Worm (Caenorhabditis elegans) whole organism, midembryonic: ENCODE data around the gene sru-24.

Experiments used
- T22C8.4 ChIP-seq: fragments of 200-800 bp; sonication (Bioruptor generic); IDR thresholded peaks from 2 replicates; pipeline ENCODE4 v1.3.6; 2022; ENCODE audit warnings: missing genetic modification characterization, missing compliant biosample characterization
- cog-1 ChIP-seq: sonication (generic microtip); optimal IDR thresholded peaks from 2 replicates; lab custom pipeline; 2016; ENCODE audit warnings: missing genetic modification characterization, missing compliant biosample characterization
- flt-1 ChIP-seq: fragments of 200-800 bp; sonication (Bioruptor generic); IDR thresholded peaks from 2 replicates; pipeline ENCODE4 v1.3.6; 2022; ENCODE audit warnings: missing genetic modification characterization, missing compliant biosample characterization
- klf-2 ChIP-seq: fragments of 200-800 bp; sonication (Bioruptor generic); conservative IDR thresholded peaks from 2 replicates; pipeline ENCODE4 v1.3.6; 2022; ENCODE audit warnings: missing genetic modification reagents, missing genetic modification characterization, missing compliant biosample characterization
- med-1 ChIP-seq: sonication (generic microtip); optimal IDR thresholded peaks from 2 replicates; lab custom pipeline; 2017; ENCODE audit warnings: missing genetic modification characterization, mild to moderate bottlenecking, missing compliant biosample characterization, antibody characterized with exemption, missing genetic modification reagents; ENCODE audit not compliant: insufficient read depth
- ref-1 ChIP-seq: fragments of 200-800 bp; sonication (Bioruptor generic); conservative IDR thresholded peaks from 2 replicates; pipeline ENCODE4 v1.3.6; 2022; ENCODE audit warnings: missing genetic modification reagents, missing genetic modification characterization, missing compliant biosample characterization
- tab-1 ChIP-seq: fragments of 200-800 bp; sonication (Bioruptor generic); IDR thresholded peaks from 2 replicates; pipeline ENCODE4 v1.3.6; 2022; ENCODE audit warnings: missing genetic modification characterization, missing compliant biosample characterization
- ztf-23 ChIP-seq: fragments of 200-800 bp; sonication (Bioruptor generic); IDR thresholded peaks from 2 replicates; pipeline ENCODE4 v1.3.6; 2022; ENCODE audit warnings: missing genetic modification reagents, missing genetic modification characterization, missing compliant biosample characterization
- ztf-29 ChIP-seq: fragments of 200-800 bp; sonication (Bioruptor generic); IDR thresholded peaks from 2 replicates; pipeline ENCODE4 v1.3.6; 2022; ENCODE audit warnings: missing genetic modification reagents, missing genetic modification characterization, missing compliant biosample characterization

sru-24 gene

DNA sequence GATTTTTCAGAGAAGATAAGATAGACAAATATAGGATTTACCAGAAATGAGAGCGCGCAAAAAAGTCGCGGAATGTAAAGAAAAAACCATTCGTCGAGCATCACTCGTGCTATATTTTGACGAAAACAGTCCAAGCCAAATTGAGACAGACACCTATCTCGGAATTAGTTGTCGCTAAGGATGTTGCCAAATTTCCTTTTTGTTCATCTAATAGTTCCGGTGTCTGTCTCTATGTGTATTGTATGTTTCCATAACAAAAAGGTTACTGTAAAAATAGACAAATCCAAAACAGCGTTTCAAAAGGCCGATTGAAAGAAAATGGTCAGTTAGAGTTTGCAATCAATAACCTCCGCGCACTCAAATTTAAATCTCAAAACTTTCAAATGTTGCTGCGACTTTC is 23.4 kb upstream of the sru-24 start, which contains the start of gene srj-53:
Gene srj-53, minus strand, starts transcription at position 101 of the 400 bp plus-strand sequence.
- TF ChIP-seq cog-1 = no peak
- no peak for TF ChIP-seq med-1

DNA sequence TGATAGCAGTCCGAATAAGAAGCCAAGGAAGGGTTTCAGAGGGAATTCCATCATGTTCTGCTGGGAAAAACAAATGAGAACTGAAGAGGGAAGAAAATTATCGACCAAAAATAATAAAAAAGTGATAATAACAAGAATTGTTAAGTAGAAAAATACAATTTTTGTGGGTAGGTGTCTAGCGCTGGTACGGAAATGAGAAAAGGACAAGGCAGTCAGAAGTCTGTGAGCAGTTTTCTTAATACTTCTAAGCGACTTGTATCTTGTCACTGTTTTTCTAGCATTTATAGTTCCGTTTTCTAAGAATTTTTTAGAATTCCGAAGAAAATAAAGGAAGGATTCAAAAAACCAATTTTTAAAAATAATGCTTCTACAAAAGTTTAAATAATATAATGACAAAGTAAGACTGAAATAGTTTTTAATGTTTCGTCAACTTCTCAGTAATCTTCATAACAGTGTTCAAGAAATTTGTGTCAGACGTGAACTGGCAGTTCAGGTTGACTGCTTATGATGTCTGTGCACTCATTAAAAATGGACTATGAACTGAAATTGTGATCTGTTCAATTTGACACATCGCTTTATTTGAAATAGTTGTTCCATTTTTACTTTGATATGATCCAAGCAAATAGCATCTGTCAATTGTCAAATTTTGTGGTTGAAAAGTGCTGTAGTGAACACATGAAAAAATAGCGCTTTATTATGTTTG is 21.6 kb upstream of the sru-24 start, which contains the start of gene srx-4:
Gene srx-4, minus strand, starts transcription at position 51 of the 703 bp plus-strand sequence.
- no peak for TF ChIP-seq ref-1 (GFP tag; lab: Robert Waterston, UW)

DNA sequence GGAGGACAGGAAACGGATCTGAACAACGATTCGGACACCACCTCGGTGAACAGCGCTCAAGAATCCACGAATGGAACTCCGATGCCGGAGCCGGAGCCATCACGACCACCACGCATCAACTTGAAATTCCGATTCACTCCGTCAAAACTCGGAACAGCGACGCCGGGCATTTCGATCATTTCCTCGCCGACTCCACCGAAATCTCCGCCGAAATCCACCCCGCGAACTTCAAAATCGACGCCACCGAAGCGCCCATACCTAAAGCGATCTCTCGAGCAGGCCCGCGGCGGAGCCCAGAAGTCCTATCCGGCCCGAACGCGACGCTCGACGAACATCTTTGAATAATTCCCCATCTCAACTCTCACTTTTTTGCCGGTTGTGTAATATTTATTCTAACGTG is 18.3 kb upstream of the sru-24 start:
- TF ChIP-seq med-1 = no peak
- TF ChIP-seq ztf-29 = no peak
- TF ChIP-seq ref-1 (GFP tag; lab: Robert Waterston, UW) = no peak
- no peak for TF ChIP-seq T22C8.4 (GFP tag; lab: Robert Waterston, UW)
- no peak for TF ChIP-seq klf-2 (GFP tag; lab: Robert Waterston, UW)
- no peak for TF ChIP-seq cog-1
- TF ChIP-seq ztf-23 (GFP tag; lab: Robert Waterston, UW) = no peak
- no peak for TF ChIP-seq tab-1 (GFP tag; lab: Robert Waterston, UW)
- no peak for TF ChIP-seq flt-1 (GFP tag; lab: Robert Waterston, UW)

DNA sequence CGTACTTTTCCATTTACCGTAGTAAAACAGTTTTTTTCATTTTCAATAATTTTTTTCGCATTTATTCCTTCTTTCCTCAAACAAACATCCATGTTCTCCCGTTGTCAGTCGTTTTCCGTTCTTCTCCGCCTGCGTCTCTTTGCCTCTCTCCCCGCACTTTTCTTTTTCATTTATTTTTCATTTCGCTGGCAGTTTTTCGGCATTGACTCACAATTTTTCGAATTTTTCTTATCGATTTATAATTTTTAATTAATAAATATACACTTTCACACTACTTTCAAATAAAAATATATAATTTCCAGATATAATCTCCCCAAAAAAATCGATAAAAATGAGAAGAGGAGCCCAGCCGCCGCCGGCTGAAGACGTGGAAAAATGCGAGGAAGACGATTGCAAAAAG is 16.1 kb upstream of the sru-24 start, which contains the start of gene H25P19.1:
Gene H25P19.1, plus strand, starts transcription at position 301 of the 400 bp plus-strand sequence.
- TF ChIP-seq med-1 (no peak), T22C8.4 (GFP tag; lab: Robert Waterston, UW) (no peak), cog-1 (no peak), tab-1 (GFP tag; lab: Robert Waterston, UW) (no peak)

DNA sequence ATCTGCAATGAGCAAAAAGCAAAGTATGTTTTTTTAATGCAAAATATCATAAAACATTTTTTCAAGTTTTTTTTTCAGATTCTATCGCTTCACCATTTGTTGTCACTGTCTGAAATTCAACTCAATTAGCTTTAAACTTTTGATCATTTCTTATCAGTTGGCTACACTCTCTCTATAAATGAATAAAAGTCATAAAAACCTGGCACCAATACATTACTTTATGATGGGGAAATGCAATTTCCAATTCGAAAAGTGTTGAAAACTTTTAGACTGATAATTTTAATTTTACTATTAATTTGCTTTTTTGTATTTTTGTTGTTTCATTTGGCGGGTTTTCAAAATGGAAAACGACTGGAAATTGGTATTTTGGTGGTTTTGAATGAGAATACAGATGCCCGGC is 12.6 kb upstream of the sru-24 start, which contains the start of gene F31F4.1:
Gene F31F4.1, plus strand, starts transcription at position 203 of the 400 bp plus-strand sequence.
- no peak for TF ChIP-seq ref-1 (GFP tag; lab: Robert Waterston, UW)
- no peak for TF ChIP-seq T22C8.4 (GFP tag; lab: Robert Waterston, UW)
- no peak for TF ChIP-seq ztf-29
- TF ChIP-seq flt-1 (GFP tag; lab: Robert Waterston, UW) = no peak
- TF ChIP-seq klf-2 (GFP tag; lab: Robert Waterston, UW) = no peak
- TF ChIP-seq med-1 = no peak
- no peak for TF ChIP-seq tab-1 (GFP tag; lab: Robert Waterston, UW)

DNA sequence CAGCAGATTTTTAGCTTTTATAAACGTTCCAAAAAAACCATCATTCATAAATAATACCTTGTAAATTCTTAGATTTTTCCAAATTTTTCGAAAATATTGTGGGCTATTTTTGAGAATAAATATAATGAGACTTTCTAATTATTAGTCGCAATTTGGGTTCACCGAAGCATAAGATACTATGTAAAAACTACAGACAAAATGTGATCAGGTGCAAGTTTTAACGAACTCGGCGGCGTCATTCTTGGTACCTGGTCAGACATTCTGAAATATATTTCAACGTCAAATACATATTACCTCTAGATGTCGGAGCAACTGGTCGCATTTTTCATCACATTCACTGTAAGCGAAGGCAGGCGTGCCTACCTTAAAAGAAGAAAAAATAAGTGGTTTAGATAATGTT is 10.8 kb upstream of the sru-24 start, which contains the start of gene srx-23:
Gene srx-23, plus strand, starts transcription at position 301 of the 400 bp plus-strand sequence.
- TF ChIP-seq ref-1 (GFP tag; lab: Robert Waterston, UW) = no peak
- no peak for TF ChIP-seq klf-2 (GFP tag; lab: Robert Waterston, UW)
- TF ChIP-seq tab-1 (GFP tag; lab: Robert Waterston, UW) = no peak
- TF ChIP-seq ztf-29 = no peak
- no peak for TF ChIP-seq T22C8.4 (GFP tag; lab: Robert Waterston, UW)
- no peak for TF ChIP-seq flt-1 (GFP tag; lab: Robert Waterston, UW)
- TF ChIP-seq ztf-23 (GFP tag; lab: Robert Waterston, UW) = no peak
- no peak for TF ChIP-seq med-1
- TF ChIP-seq cog-1 = no peak

DNA sequence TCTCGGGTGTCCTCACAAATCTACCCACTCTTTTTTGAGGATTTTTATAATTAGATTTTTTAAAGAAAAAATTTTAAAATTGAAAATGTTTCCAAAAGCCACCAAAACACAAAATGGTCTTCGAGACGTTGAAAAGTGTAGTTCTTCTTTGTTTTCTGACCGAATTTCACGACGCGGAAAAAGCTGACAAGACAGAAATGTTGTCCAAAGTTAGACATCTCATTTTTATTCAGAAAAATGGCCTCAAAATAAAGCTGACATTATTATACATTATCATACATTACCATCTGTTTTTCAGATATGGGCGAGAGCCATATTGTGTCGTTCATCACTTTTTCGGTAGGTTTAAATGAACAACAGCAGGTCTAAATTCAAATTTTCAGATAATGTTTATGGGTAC is 8.4 kb upstream of the sru-24 start, which contains the start of gene srx-22:
Gene srx-22, plus strand, starts transcription at position 301 of the 400 bp plus-strand sequence.
- TF ChIP-seq tab-1 (GFP tag; lab: Robert Waterston, UW) (no peak), ztf-23 (GFP tag; lab: Robert Waterston, UW) (no peak), cog-1 (no peak), T22C8.4 (GFP tag; lab: Robert Waterston, UW) (no peak)

DNA sequence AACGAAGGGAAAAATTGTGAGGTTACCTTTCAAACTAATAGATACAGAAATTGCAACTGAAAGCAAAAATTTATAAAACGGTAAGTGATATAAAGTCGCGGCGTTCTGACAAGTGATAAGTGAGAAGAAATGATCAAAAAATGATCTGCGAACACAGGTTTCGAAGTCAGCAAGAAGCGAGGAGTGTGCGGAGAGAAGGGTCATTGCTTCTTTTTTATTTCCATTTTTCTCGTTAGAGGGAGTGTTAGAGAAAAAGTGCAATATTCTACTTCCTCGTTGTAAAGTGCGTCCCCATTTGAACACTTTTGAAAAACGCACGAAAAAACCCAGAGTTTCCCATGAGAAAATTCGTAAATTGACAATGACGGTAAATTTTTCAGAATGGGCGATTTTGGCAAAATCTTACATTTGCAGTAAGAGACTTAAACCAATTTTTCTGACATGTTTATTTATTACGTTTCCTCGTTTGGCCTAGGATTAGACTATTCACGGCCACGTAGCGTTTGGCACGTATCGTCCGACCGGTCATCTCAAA is 5.4 kb upstream of the sru-24 start, which contains the start of the genes fbxa-72 and srx-21:
Gene fbxa-72, minus strand, starts transcription at position 204 of the 535 bp plus-strand sequence.
Gene srx-21, plus strand, starts transcription at position 485 of the 535 bp plus-strand sequence.
- TF ChIP-seq ztf-23 (GFP tag; lab: Robert Waterston, UW) (no peak), tab-1 (GFP tag; lab: Robert Waterston, UW) (no peak), klf-2 (GFP tag; lab: Robert Waterston, UW) (no peak), flt-1 (GFP tag; lab: Robert Waterston, UW) (no peak), ref-1 (GFP tag; lab: Robert Waterston, UW) (no peak), T22C8.4 (GFP tag; lab: Robert Waterston, UW) (no peak), med-1 (no peak), cog-1 (no peak), ztf-29 (no peak)

DNA sequence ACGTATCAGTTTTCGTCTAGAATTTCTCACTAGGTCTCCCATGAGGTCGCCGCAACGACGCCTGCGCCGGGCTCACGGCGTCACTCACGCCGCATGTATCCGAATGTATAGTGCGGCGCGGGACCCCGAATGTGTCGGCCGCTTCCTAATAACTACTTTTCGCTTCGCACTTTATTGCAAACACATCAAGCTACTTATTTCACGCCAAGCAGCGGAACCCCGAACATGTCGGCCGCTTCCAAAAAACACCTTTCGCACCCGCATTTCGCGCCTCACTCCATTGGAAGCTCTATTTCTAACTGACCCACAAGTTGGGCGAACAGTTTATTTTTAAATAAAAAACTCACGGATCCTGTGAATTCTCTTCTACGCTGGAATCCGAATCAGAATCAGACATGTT is 4.8 kb upstream of the sru-24 start:
- no peak for TF ChIP-seq ztf-23 (GFP tag; lab: Robert Waterston, UW)
- no peak for TF ChIP-seq med-1
- TF ChIP-seq tab-1 (GFP tag; lab: Robert Waterston, UW) = no peak
- no peak for TF ChIP-seq cog-1
- no peak for TF ChIP-seq flt-1 (GFP tag; lab: Robert Waterston, UW)
- no peak for TF ChIP-seq ztf-29
- no peak for TF ChIP-seq klf-2 (GFP tag; lab: Robert Waterston, UW)
- no peak for TF ChIP-seq T22C8.4 (GFP tag; lab: Robert Waterston, UW)
- no peak for TF ChIP-seq ref-1 (GFP tag; lab: Robert Waterston, UW)

DNA sequence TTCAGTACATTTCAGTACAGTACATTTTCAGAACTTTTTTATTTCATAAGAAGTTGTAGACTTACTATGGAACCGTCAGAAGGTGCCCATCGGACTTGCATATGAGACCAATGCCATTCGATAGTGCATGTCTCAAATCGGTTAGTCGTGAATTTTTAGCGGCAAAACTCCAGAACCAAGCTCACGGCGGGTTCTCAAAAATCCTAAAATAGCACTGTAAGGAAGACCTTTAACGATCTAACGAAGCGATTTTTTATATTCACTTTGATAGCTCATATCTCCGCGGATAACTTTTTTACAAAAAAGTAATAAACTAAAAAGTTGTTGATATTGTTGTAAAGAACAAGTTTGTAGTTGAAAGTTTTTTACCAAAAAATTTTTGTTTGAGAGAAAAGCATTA is 3.0 kb upstream of the sru-24 start, which contains the start of gene sru-25:
Gene sru-25, minus strand, starts transcription at position 101 of the 400 bp plus-strand sequence.
- TF ChIP-seq ztf-23 (GFP tag; lab: Robert Waterston, UW) = no peak
- no peak for TF ChIP-seq klf-2 (GFP tag; lab: Robert Waterston, UW)
- no peak for TF ChIP-seq flt-1 (GFP tag; lab: Robert Waterston, UW)
- no peak for TF ChIP-seq ztf-29
- no peak for TF ChIP-seq cog-1
- TF ChIP-seq med-1 = no peak
- TF ChIP-seq tab-1 (GFP tag; lab: Robert Waterston, UW) = no peak
- TF ChIP-seq ref-1 (GFP tag; lab: Robert Waterston, UW) = no peak
- TF ChIP-seq T22C8.4 (GFP tag; lab: Robert Waterston, UW) = no peak
